Fruit fly (Drosophila melanogaster) whole organism, wandering third instar larva: ENCODE results near the gene Lar.
A peak's percentile ranks its signal among the peaks of the same experiment; 100 is the strongest.

Source experiments
- Abd-B ChIP-seq: fragments of >200 bp; optimal IDR thresholded peaks from 2 replicates; lab custom pipeline; 2017; ENCODE audit warnings: missing biosample characterization, missing genetic modification characterization
- CG32264 ChIP-seq: fragments of 200-800 bp; sonication (Bioruptor generic); optimal IDR thresholded peaks from 2 replicates; lab custom pipeline; 2016; ENCODE audit warnings: missing biosample characterization, missing genetic modification characterization
- CG9705 ChIP-seq: fragments of 200-800 bp; sonication (Bioruptor generic); optimal IDR thresholded peaks from 2 replicates; lab custom pipeline; 2018; ENCODE audit warnings: missing biosample characterization, mild to moderate bottlenecking, missing genetic modification characterization
- CrebA ChIP-seq: fragments of 200-800 bp; sonication (Bioruptor generic); optimal IDR thresholded peaks from 2 replicates; lab custom pipeline; 2016; ENCODE audit warnings: missing biosample characterization, mild to moderate bottlenecking, missing genetic modification characterization, borderline replicate concordance
- Dfd ChIP-seq: fragments of >200 bp; optimal IDR thresholded peaks from 2 replicates; lab custom pipeline; 2017; ENCODE audit warnings: missing biosample characterization, missing genetic modification characterization
- Dif ChIP-seq: fragments of 200-275, 200-300 bp; sonication (Bioruptor generic); optimal IDR thresholded peaks from 2 replicates; lab custom pipeline; 2018; ENCODE audit warnings: missing biosample characterization, missing genetic modification characterization; ENCODE audit not compliant: partially characterized antibody
- GATAd ChIP-seq: sonication (Bioruptor generic); optimal IDR thresholded peaks from 2 replicates; lab custom pipeline; 2016; ENCODE audit warnings: missing biosample characterization, missing genetic modification characterization
- HLH106 ChIP-seq: fragments of 200-800 bp; optimal IDR thresholded peaks from 3 replicates; lab custom pipeline; 2019; ENCODE audit warnings: missing biosample characterization, mild to moderate bottlenecking, missing genetic modification characterization, moderate library complexity
- Hnf4 ChIP-seq: fragments of 200-800 bp; sonication (Bioruptor generic); optimal IDR thresholded peaks from 2 replicates; lab custom pipeline; 2016; ENCODE audit warnings: missing biosample characterization, mild to moderate bottlenecking, missing genetic modification characterization
- Hr78 ChIP-seq: fragments of >200 bp; optimal IDR thresholded peaks from 2 replicates; lab custom pipeline; 2017; ENCODE audit warnings: missing biosample characterization, missing genetic modification characterization
- Hr83 ChIP-seq: fragments of 200-300 bp; sonication (Bioruptor generic); optimal IDR thresholded peaks from 2 replicates; lab custom pipeline; 2016; ENCODE audit warnings: missing biosample characterization, mild to moderate bottlenecking, missing genetic modification characterization, moderate library complexity; ENCODE audit not compliant: poor library complexity, severe bottlenecking
- Jra ChIP-seq: sonication (Bioruptor generic); optimal IDR thresholded peaks from 2 replicates; lab custom pipeline; 2016; ENCODE audit warnings: missing biosample characterization, missing genetic modification characterization
- Mio ChIP-seq: sonication (Bioruptor generic); optimal IDR thresholded peaks from 2 replicates; lab custom pipeline; 2016; ENCODE audit warnings: missing biosample characterization, missing genetic modification characterization
- Myc ChIP-seq: fragments of >200 bp; optimal IDR thresholded peaks from 2 replicates; lab custom pipeline; 2017
- N ChIP-seq: fragments of >200 bp; optimal IDR thresholded peaks from 2 replicates; lab custom pipeline; 2018; ENCODE audit warnings: missing biosample characterization, missing external identifiers, missing genetic modification characterization
- OdsH ChIP-seq: fragments of 200-800 bp; sonication (Bioruptor generic); optimal IDR thresholded peaks from 2 replicates; lab custom pipeline; 2016; ENCODE audit warnings: missing biosample characterization, mild to moderate bottlenecking, missing genetic modification characterization
- Rel ChIP-seq, 2 experiments: fragments of 200-800 bp; sonication (Bioruptor generic) in 1 of 2; optimal IDR thresholded peaks; 2 replicates in 1 of 2; 3 replicates in 1 of 2; lab custom pipeline; 2016 to 2019; ENCODE audit warnings: mild to moderate bottlenecking in 2 of 2, missing biosample characterization in 2 of 2, missing genetic modification characterization in 2 of 2, moderate library complexity in 1 of 2
- Sp1 ChIP-seq: fragments of 200-800 bp; sonication (Bioruptor generic); optimal IDR thresholded peaks from 3 replicates; lab custom pipeline; 2019; ENCODE audit warnings: missing biosample characterization, mild to moderate bottlenecking, missing genetic modification characterization, moderate library complexity
- Vsx2 ChIP-seq: fragments of 200-300, 225-300 bp; sonication (Bioruptor generic); optimal IDR thresholded peaks from 2 replicates; lab custom pipeline; 2018; ENCODE audit warnings: missing biosample characterization, missing genetic modification characterization; ENCODE audit not compliant: partially characterized antibody
- br ChIP-seq: fragments of 200-800 bp; sonication (Bioruptor generic); optimal IDR thresholded peaks from 2 replicates; lab custom pipeline; 2016; ENCODE audit warnings: missing biosample characterization, missing genetic modification characterization
- brk ChIP-seq: fragments of 200-800 bp; sonication (Bioruptor generic); optimal IDR thresholded peaks from 2 replicates; lab custom pipeline; 2016; ENCODE audit warnings: missing biosample characterization, mild to moderate bottlenecking, missing genetic modification characterization
- dl ChIP-seq, 2 experiments: fragments of 175-275, 200-275 bp in 1 of 2; fragments of 200-275 bp in 1 of 2; sonication (Bioruptor generic); optimal IDR thresholded peaks; lab custom pipeline; 2018; ENCODE audit warnings: mild to moderate bottlenecking in 2 of 2, missing biosample characterization in 2 of 2, missing genetic modification characterization in 2 of 2, moderate library complexity in 2 of 2; ENCODE audit not compliant: partially characterized antibody in 2 of 2, insufficient read depth in 1 of 2
- dmrt93B ChIP-seq: fragments of 200-800 bp; sonication (Bioruptor generic); optimal IDR thresholded peaks from 2 replicates; lab custom pipeline; 2018; ENCODE audit warnings: missing biosample characterization, mild to moderate bottlenecking, missing genetic modification characterization
- dsf ChIP-seq: sonication (Bioruptor generic); optimal IDR thresholded peaks from 2 replicates; lab custom pipeline; 2016; ENCODE audit warnings: missing biosample characterization, missing genetic modification characterization, borderline replicate concordance
- ey ChIP-seq: fragments of 200-800 bp; sonication (Bioruptor generic); optimal IDR thresholded peaks from 2 replicates; lab custom pipeline; 2016; ENCODE audit warnings: missing biosample characterization, missing genetic modification characterization
- foxo ChIP-seq, 2 experiments: fragments of 200-800 bp; sonication (Bioruptor generic); optimal IDR thresholded peaks; 2 replicates in 1 of 2; 3 replicates in 1 of 2; lab custom pipeline; 2016 to 2017; ENCODE audit warnings: missing biosample characterization in 2 of 2, missing genetic modification characterization in 2 of 2
- fru ChIP-seq: fragments of 200-800 bp; sonication (Bioruptor generic); optimal IDR thresholded peaks from 3 replicates; lab custom pipeline; 2016; ENCODE audit warnings: missing biosample characterization, mild to moderate bottlenecking, missing genetic modification characterization
- h ChIP-seq: fragments of 200-800 bp; sonication (Bioruptor generic); optimal IDR thresholded peaks from 3 replicates; lab custom pipeline; 2016; ENCODE audit warnings: missing biosample characterization, mild to moderate bottlenecking, missing genetic modification characterization
- jim ChIP-seq: fragments of 175-275, 200-325 bp; sonication (Bioruptor generic); optimal IDR thresholded peaks from 2 replicates; lab custom pipeline; 2016; ENCODE audit warnings: missing biosample characterization, mild to moderate bottlenecking, missing genetic modification characterization
- lola ChIP-seq: fragments of >200 bp; optimal IDR thresholded peaks from 2 replicates; lab custom pipeline; 2017; ENCODE audit warnings: missing biosample characterization, missing genetic modification characterization
- pan ChIP-seq: fragments of >200 bp; optimal IDR thresholded peaks from 2 replicates; lab custom pipeline; 2017
- psq ChIP-seq: fragments of 200-800 bp; sonication (Bioruptor generic); optimal IDR thresholded peaks from 3 replicates; lab custom pipeline; 2017; ENCODE audit warnings: missing biosample characterization, mild to moderate bottlenecking, missing genetic modification characterization, moderate library complexity
- rgr ChIP-seq: fragments of 200-800 bp; sonication (Bioruptor generic); optimal IDR thresholded peaks from 3 replicates; lab custom pipeline; 2016; ENCODE audit warnings: missing biosample characterization, mild to moderate bottlenecking, missing genetic modification characterization
- sage ChIP-seq: fragments of 200-800 bp; sonication (Bioruptor generic); optimal IDR thresholded peaks from 2 replicates; lab custom pipeline; 2016; ENCODE audit warnings: missing biosample characterization, mild to moderate bottlenecking, missing genetic modification characterization
- sv ChIP-seq: fragments of 200-800 bp; sonication (Bioruptor generic); optimal IDR thresholded peaks from 3 replicates; lab custom pipeline; 2016; ENCODE audit warnings: missing biosample characterization, missing genetic modification characterization
- tai ChIP-seq: sonication (Bioruptor generic); optimal IDR thresholded peaks from 2 replicates; lab custom pipeline; 2016; ENCODE audit warnings: missing biosample characterization, missing genetic modification characterization
- usp ChIP-seq: fragments of >200 bp; optimal IDR thresholded peaks from 2 replicates; lab custom pipeline; 2017; ENCODE audit warnings: missing biosample characterization, missing genetic modification characterization
- woc ChIP-seq: sonication (Bioruptor generic); optimal IDR thresholded peaks from 2 replicates; lab custom pipeline; 2016; ENCODE audit warnings: missing biosample characterization, mild to moderate bottlenecking, missing genetic modification characterization

Gene Lar

dm6 chr2L:19756716-19757115 is 170.3 kb downstream of the Lar start, which contains the start of gene CG10631:
TSS of gene CG10631 (minus strand) at chr2L:19756904.
- TF ChIP-seq dl (GFP tag; optimal IDR thresholded peaks at IDR 0.05; lab: Kevin White, UChicago; ENCODE audit: insufficient read depth in 1 of 2, partially characterized antibody in 2 of 2) (no peak), Hr83 (GFP tag; lab: Kevin White, UChicago) (peak; percentile 62), Hr78 (GFP tag; lab: Kevin White, UChicago) (no peak), foxo (GFP tag; optimal IDR thresholded peaks at IDR 0.05; lab: Kevin White, UChicago) (no peak), Vsx2 (GFP tag; lab: Kevin White, UChicago) (no peak)

- TF ChIP-seq Hr78 (GFP tag; lab: Kevin White, UChicago) (no peak), lola (GFP tag; lab: Kevin White, UChicago) (no peak), Myc (peak; percentile 88), Jra (GFP tag; lab: Kevin White, UChicago) (no peak), pan (lab: Kevin White, UChicago) (no peak), CG9705 (GFP tag; lab: Kevin White, UChicago) (peak; percentile 82), Dif (GFP tag; lab: Kevin White, UChicago) (no peak), dl (GFP tag; optimal IDR thresholded peaks at IDR 0.05; lab: Kevin White, UChicago; ENCODE audit: insufficient read depth in 1 of 2, partially characterized antibody in 2 of 2) (no peak), ey (peak; percentile 87), Sp1 (GFP tag; lab: Kevin White, UChicago) (peak; percentile 84), usp (GFP tag; lab: Kevin White, UChicago) (no peak), fru (GFP tag; lab: Kevin White, UChicago) (peak; percentile 84), sv (GFP tag; lab: Kevin White, UChicago) (peak; percentile 87), br (peak; percentile 87), dsf (GFP tag; lab: Kevin White, UChicago) (no peak), brk (GFP tag; lab: Kevin White, UChicago) (no peak), Dfd (no peak), N (GFP tag; lab: Kevin White, UChicago) (no peak), Rel (GFP tag; optimal IDR thresholded peaks at IDR 0.05; lab: Kevin White, UChicago) (no peak), Rel (tag; optimal IDR thresholded peaks at IDR 0.05; lab: Kevin White, UChicago) (peak; percentile 65), Mio (GFP tag; lab: Kevin White, UChicago) (no peak), HLH106 (tag; lab: Kevin White, UChicago) (peak; percentile 92), OdsH (GFP tag; lab: Kevin White, UChicago) (peak; percentile 81), CrebA (GFP tag; lab: Kevin White, UChicago) (no peak), tai (GFP tag; lab: Kevin White, UChicago) (no peak), CG32264 (GFP tag; lab: Kevin White, UChicago) (peak; percentile 45), GATAd (peak; percentile 17), jim (GFP tag; lab: Kevin White, UChicago) (no peak), Hnf4 (GFP tag; lab: Kevin White, UChicago) (no peak), psq (GFP tag; lab: Kevin White, UChicago) (peak; percentile 71), dmrt93B (GFP tag; lab: Kevin White, UChicago) (peak; percentile 82), Hr83 (GFP tag; lab: Kevin White, UChicago) (peak; percentile 9), Abd-B (GFP tag; lab: Kevin White, UChicago) (no peak), foxo (GFP tag; optimal IDR thresholded peaks at IDR 0.05; lab: Kevin White, UChicago) (peak; percentile 4 to 92), woc (GFP tag; lab: Kevin White, UChicago) (peak; percentile 91), Vsx2 (GFP tag; lab: Kevin White, UChicago) (no peak), h (peak; percentile 87), rgr (GFP tag; lab: Kevin White, UChicago) (peak; percentile 87), sage (GFP tag; lab: Kevin White, UChicago) (no peak)
Measured at dm6 chr2L:19758511-19759128, 172.2 kb downstream of the Lar start, which contains the start of the genes CG10628 and Dus3. TSS of gene CG10628 (minus strand) at chr2L:19758615. TSS of gene Dus3 (plus strand) at chr2L:19758879.
